Worm (Caenorhabditis elegans): ENCODE data around the gene F54C9.7.

- TF ChIP-seq nhr-11 (tag; optimal IDR thresholded peaks at IDR 0.05) (no peak), che-1 (tag; optimal IDR thresholded peaks at IDR 0.05) (no peak), hlh-15 (tag; optimal IDR thresholded peaks at IDR 0.05) (no peak), unc-86 (tag; optimal IDR thresholded peaks at IDR 0.05) (no peak)
These were observed 50.3 kb downstream of the F54C9.7 start, which contains the start of gene T22C8.4 for ce11 chrII:8623396-8623795.
